Fruit fly (Drosophila melanogaster): ENCODE measurements around the gene CG15927.

The CG15927 gene

DNA sequence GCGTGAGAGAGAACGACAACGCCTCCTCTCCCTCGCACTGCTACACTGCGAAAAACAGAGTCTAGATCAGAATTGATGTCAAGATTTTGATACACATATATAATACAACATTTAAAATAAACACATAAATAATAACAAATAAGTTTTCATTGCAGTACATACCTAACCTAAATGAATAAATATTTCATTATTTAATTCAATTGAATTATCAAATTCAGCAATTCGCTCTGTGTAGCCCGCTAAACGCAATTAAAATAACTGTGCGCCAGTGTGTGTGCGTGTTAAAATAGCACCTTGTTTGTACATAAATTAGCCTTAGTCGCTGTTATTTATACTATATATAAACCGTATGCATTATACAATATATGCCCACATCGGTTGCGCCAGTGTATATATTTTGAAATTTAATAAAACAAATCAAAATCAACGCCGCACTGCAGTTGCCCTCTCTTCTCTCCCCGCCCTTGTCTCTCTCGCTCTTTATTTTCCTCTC lies 17.8 kb downstream of the CG15927 start (continued):
- peak; percentile 85 for TF ChIP-seq vri (GFP tag; optimal IDR thresholded peaks at IDR 0.05)
- peak; percentile 91 for TF ChIP-seq Eip75B (GFP tag; optimal IDR thresholded peaks at IDR 0.05)
- TF ChIP-seq Smox (GFP tag; optimal IDR thresholded peaks at IDR 0.05) = peak; percentile 88
- peak; percentile 92 for TF ChIP-seq achi (GFP tag; optimal IDR thresholded peaks at IDR 0.05)
- peak; percentile 84 for TF ChIP-seq spab (GFP tag; optimal IDR thresholded peaks at IDR 0.05)
- peak; percentile 96 for TF ChIP-seq CG6163 (GFP tag; IDR thresholded peaks at IDR 0.05)
- peak; percentile 91 for TF ChIP-seq Lpt (GFP tag; optimal IDR thresholded peaks at IDR 0.05)
- TF ChIP-seq svp (GFP tag) = peak; percentile 97
- TF ChIP-seq Sox14 (GFP tag; optimal IDR thresholded peaks at IDR 0.05) = peak; percentile 86
- TF ChIP-seq CG8632 (GFP tag; optimal IDR thresholded peaks at IDR 0.05) = peak; percentile 93
- peak; percentile 86 for TF ChIP-seq cyc (GFP tag; optimal IDR thresholded peaks at IDR 0.05)
- peak; percentile 96 for TF ChIP-seq Gug (GFP tag; IDR thresholded peaks at IDR 0.05)
- peak; percentile 92 for TF ChIP-seq CG3032 (tag; optimal IDR thresholded peaks at IDR 0.05)
- peak; percentile 82 for TF ChIP-seq CG1621 (tag; optimal IDR thresholded peaks at IDR 0.05)
- peak; percentile 94 for TF ChIP-seq Hr4 (GFP tag; optimal IDR thresholded peaks at IDR 0.05)
- TF ChIP-seq Eip78C (GFP tag) = peak; percentile 99
- TF ChIP-seq eg (GFP tag; IDR thresholded peaks at IDR 0.05) = peak; percentile 97
- peak; percentile 88 for TF ChIP-seq Sox102F (GFP tag; optimal IDR thresholded peaks at IDR 0.05)
- peak; percentile 92 for TF ChIP-seq Met (GFP tag; optimal IDR thresholded peaks at IDR 0.05)
- peak; percentile 84 to 90 for TF ChIP-seq ss (GFP tag; optimal IDR thresholded peaks at IDR 0.05)
- peak; percentile 89 for TF ChIP-seq CG6792 (GFP tag; optimal IDR thresholded peaks at IDR 0.05)
- peak; percentile 87 for TF ChIP-seq dac (GFP tag; optimal IDR thresholded peaks at IDR 0.05)
- TF ChIP-seq CG8319 (GFP tag; optimal IDR thresholded peaks at IDR 0.05) = peak; percentile 87
- peak; percentile 87 for TF ChIP-seq CG6808 (GFP tag; optimal IDR thresholded peaks at IDR 0.05)
- TF ChIP-seq acj6 (GFP tag; optimal IDR thresholded peaks at IDR 0.05) = peak; percentile 96
- TF ChIP-seq CG9139 (GFP tag; optimal IDR thresholded peaks at IDR 0.05) = peak; percentile 76
- peak; percentile 91 for TF ChIP-seq CG7368 (GFP tag; optimal IDR thresholded peaks at IDR 0.05)
- peak; percentile 96 for TF ChIP-seq CG32006 (GFP tag; optimal IDR thresholded peaks at IDR 0.05)
- peak; percentile 93 for TF ChIP-seq CG34406 (GFP tag; optimal IDR thresholded peaks at IDR 0.05)
- peak; percentile 92 for TF ChIP-seq topi (GFP tag; optimal IDR thresholded peaks at IDR 0.05)
- peak; percentile 94 for TF ChIP-seq OdsH (GFP tag; optimal IDR thresholded peaks at IDR 0.05)
- TF ChIP-seq dsx (GFP tag; optimal IDR thresholded peaks at IDR 0.05; ENCODE audit: poor library complexity, severe bottlenecking) = peak; percentile 90
- TF ChIP-seq CG31627 (GFP tag; optimal IDR thresholded peaks at IDR 0.05) = peak; percentile 81
- no peak for TF ChIP-seq Hr38 (GFP tag; optimal IDR thresholded peaks at IDR 0.05)
- peak; percentile 94 for TF ChIP-seq CG10631 (GFP tag; optimal IDR thresholded peaks at IDR 0.05)
- TF ChIP-seq CG15336 (GFP tag; IDR thresholded peaks at IDR 0.05) = peak; percentile 96

DNA sequence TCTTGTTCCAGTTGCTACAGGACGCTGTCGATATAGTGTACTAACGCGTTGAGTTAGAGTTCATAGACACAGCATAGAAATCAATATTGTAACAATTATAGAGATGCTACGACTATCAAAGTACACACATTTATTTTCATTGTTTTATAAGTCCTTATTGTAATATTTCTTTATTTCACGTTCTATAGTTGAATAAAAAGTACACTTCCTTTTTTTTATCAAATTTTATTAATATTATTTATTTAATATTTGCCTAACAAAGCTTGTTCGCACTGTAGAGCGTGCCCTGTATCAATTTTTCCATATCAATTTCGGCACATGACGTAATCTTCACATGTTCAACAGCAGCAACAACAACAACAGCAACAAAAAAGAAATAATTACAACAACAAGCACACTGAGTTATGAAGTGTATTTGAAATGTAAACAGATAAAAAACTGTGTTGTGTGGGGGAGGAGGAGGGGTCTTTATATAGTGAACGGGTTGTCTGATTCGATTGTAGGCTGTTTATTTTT lies 19.5 kb downstream of the CG15927 start:
- TF ChIP-seq CG15336 (GFP tag; IDR thresholded peaks at IDR 0.05) (peak; percentile 70), CG6163 (GFP tag; IDR thresholded peaks at IDR 0.05) (no peak; the same call in 2 of the 3 replicates), esn (GFP tag; optimal IDR thresholded peaks at IDR 0.05) (peak; percentile 48), OdsH (GFP tag; optimal IDR thresholded peaks at IDR 0.05) (peak; percentile 46), fd59A (GFP tag; optimal IDR thresholded peaks at IDR 0.05) (no peak), CG31627 (GFP tag; optimal IDR thresholded peaks at IDR 0.05) (no peak), svp (GFP tag) (peak; percentile 68), CG6854 (GFP tag; optimal IDR thresholded peaks at IDR 0.05) (no peak), achi (GFP tag; optimal IDR thresholded peaks at IDR 0.05) (peak; percentile 45), pdm3 (GFP tag; optimal IDR thresholded peaks at IDR 0.05) (peak; percentile 12), CG4318 (GFP tag; optimal IDR thresholded peaks at IDR 0.05) (peak; percentile 12), CG8632 (GFP tag; optimal IDR thresholded peaks at IDR 0.05) (no peak), cyc (GFP tag; optimal IDR thresholded peaks at IDR 0.05) (no peak), CG6808 (GFP tag; optimal IDR thresholded peaks at IDR 0.05) (no peak), CG8119 (GFP tag; IDR thresholded peaks at IDR 0.05) (peak; percentile 60), Sox15 (GFP tag; optimal IDR thresholded peaks at IDR 0.05) (no peak), Eip93F (GFP tag; optimal IDR thresholded peaks at IDR 0.05) (no peak), CG1621 (tag; optimal IDR thresholded peaks at IDR 0.05) (no peak), dac (GFP tag; optimal IDR thresholded peaks at IDR 0.05) (no peak), CG7368 (GFP tag; optimal IDR thresholded peaks at IDR 0.05) (no peak), salr (GFP tag; optimal IDR thresholded peaks at IDR 0.05) (no peak), net (GFP tag; optimal IDR thresholded peaks at IDR 0.05) (no peak), ss (GFP tag; optimal IDR thresholded peaks at IDR 0.05) (no peak), Gug (GFP tag; IDR thresholded peaks at IDR 0.05) (no peak), CG34406 (GFP tag; optimal IDR thresholded peaks at IDR 0.05) (peak; percentile 19), eg (GFP tag; IDR thresholded peaks at IDR 0.05) (0 out of 3 replicates have a peak, but pooled peaks have one; percentile 27), vri (GFP tag; optimal IDR thresholded peaks at IDR 0.05) (peak; percentile 92), lz (GFP tag; optimal IDR thresholded peaks at IDR 0.05) (peak; percentile 19), fkh (GFP tag; optimal IDR thresholded peaks at IDR 0.05) (peak; percentile 96)
